Fruit fly (Drosophila melanogaster): ENCODE measurements around the gene CG15563.
A peak's percentile ranks its signal among the peaks of the same experiment; 100 is the strongest.

CG15563 gene

DNA sequence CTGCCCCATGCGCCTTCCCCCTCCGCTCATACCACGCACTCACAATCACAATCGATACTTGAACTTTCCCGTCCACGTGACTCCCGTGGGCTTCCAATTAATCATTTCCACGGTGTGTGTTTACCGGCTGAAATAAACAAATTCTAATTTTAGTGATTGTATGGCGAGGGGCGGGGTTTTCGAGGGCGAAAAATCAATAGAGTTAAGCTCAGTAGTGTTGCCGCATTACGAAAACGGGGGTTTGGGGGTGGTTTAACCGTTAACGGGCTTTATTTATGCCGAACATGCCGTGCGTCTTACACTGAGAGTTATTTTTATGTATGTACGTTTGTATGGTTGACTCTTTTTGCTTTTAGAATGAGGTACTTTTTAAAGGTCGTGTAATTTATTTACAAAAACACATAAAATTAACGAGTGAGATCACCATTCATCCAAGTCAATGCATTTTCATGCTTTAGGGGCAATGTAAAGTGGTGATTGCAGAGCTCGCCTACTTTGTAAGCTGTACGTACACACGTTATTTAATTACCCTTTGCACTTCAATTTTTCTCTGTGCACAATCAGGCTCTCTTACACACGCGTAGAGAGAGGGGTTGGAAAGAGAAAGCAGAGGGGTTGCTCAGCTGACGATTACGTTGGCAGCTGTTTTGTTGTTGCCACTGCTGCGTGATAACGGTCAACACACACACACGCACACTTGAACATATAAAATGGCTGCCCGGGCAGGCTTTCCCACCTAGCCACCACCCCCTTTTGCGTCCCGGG is 9.8 kb downstream of the CG15563 start (continued):
- TF ChIP-seq CG3995 (GFP tag; optimal IDR thresholded peaks at IDR 0.05): peak; percentile 27
- TF ChIP-seq CG10959 (GFP tag; IDR thresholded peaks at IDR 0.05): no peak
- TF ChIP-seq ash1 (GFP tag; optimal IDR thresholded peaks at IDR 0.05): peak; percentile 14
- peak; percentile 38 for TF ChIP-seq Ets97D (GFP tag; optimal IDR thresholded peaks at IDR 0.05)
- peak; percentile 56 for TF ChIP-seq eyg (GFP tag; optimal IDR thresholded peaks at IDR 0.05)
- peak; percentile 72 for TF ChIP-seq sug (tag; optimal IDR thresholded peaks at IDR 0.05)
- TF ChIP-seq btn (GFP tag; optimal IDR thresholded peaks at IDR 0.05): peak; percentile 35
- peak; percentile 70 for TF ChIP-seq BtbVII (GFP tag; optimal IDR thresholded peaks at IDR 0.05)
- no peak for TF ChIP-seq CG1832 (GFP tag; optimal IDR thresholded peaks at IDR 0.05)
- no peak for TF ChIP-seq vnd (GFP tag; IDR thresholded peaks at IDR 0.05; ENCODE audit: partially characterized antibody)
- TF ChIP-seq chn (GFP tag; optimal IDR thresholded peaks at IDR 0.05): peak; percentile 78
- peak; percentile 81 for TF ChIP-seq CG17359 (tag; optimal IDR thresholded peaks at IDR 0.05)
- no peak for TF ChIP-seq CG32767 (GFP tag; IDR thresholded peaks at IDR 0.05)
- peak; percentile 75 for TF ChIP-seq ERR (GFP tag; optimal IDR thresholded peaks at IDR 0.05)
- no peak for TF ChIP-seq ase (GFP tag; IDR thresholded peaks at IDR 0.05)
- TF ChIP-seq CG6683 (GFP tag; optimal IDR thresholded peaks at IDR 0.05): peak; percentile 71
- peak; percentile 87 for TF ChIP-seq CG15269 (tag; optimal IDR thresholded peaks at IDR 0.05)
- TF ChIP-seq B-H1 (GFP tag; IDR thresholded peaks at IDR 0.05): no peak
- peak; percentile 92 for TF ChIP-seq CG7839 (tag; optimal IDR thresholded peaks at IDR 0.05)
- peak; percentile 14 for TF ChIP-seq mirr (GFP tag; optimal IDR thresholded peaks at IDR 0.05)
- TF ChIP-seq CG3838 (GFP tag; optimal IDR thresholded peaks at IDR 0.05): peak; percentile 73
- peak; percentile 72 for TF ChIP-seq Max (GFP tag; optimal IDR thresholded peaks at IDR 0.05)
- TF ChIP-seq CG31441 (GFP tag; IDR thresholded peaks at IDR 0.05): no peak
- TF ChIP-seq bsh (GFP tag; optimal IDR thresholded peaks at IDR 0.05): peak; percentile 32 to 81
- TF ChIP-seq twi (tag; optimal IDR thresholded peaks at IDR 0.05): peak; percentile 72
- TF ChIP-seq Doc3 (GFP tag; IDR thresholded peaks at IDR 0.05; ENCODE audit: partially characterized antibody): no peak
- TF ChIP-seq CG7357 (GFP tag; IDR thresholded peaks at IDR 0.05): peak; percentile 76; the same call in 2 of the 3 replicates
- TF ChIP-seq Hr3 (GFP tag; optimal IDR thresholded peaks at IDR 0.05): peak; percentile 85
- TF ChIP-seq Sry-β (GFP tag; optimal IDR thresholded peaks at IDR 0.05): peak; percentile 16
- TF ChIP-seq CG9932 (GFP tag; IDR thresholded peaks at IDR 0.05): no peak
- no peak for TF ChIP-seq CG7372 (GFP tag; IDR thresholded peaks at IDR 0.05)
- TF ChIP-seq Chrac-16 (GFP tag; optimal IDR thresholded peaks at IDR 0.05): peak; percentile 82
- TF ChIP-seq trem (tag; optimal IDR thresholded peaks at IDR 0.05): peak; percentile 67
- peak; percentile 55 for TF ChIP-seq CG12236 (GFP tag; optimal IDR thresholded peaks at IDR 0.05)
- peak; percentile 87 for TF ChIP-seq CG9609 (GFP tag; optimal IDR thresholded peaks at IDR 0.05)
- TF ChIP-seq Hand (GFP tag; optimal IDR thresholded peaks at IDR 0.05): peak; percentile 84
- TF ChIP-seq Bdp1 (GFP tag; optimal IDR thresholded peaks at IDR 0.05): peak; percentile 69
- peak; percentile 81 for TF ChIP-seq CG15011 (GFP tag; optimal IDR thresholded peaks at IDR 0.05)
- TF ChIP-seq az2 (GFP tag; optimal IDR thresholded peaks at IDR 0.05): peak; percentile 81
- TF ChIP-seq tna (GFP tag; IDR thresholded peaks at IDR 0.05; ENCODE audit: partially characterized antibody): no peak
- no peak for TF ChIP-seq Gsc (GFP tag; IDR thresholded peaks at IDR 0.05)
- peak; percentile 63 for TF ChIP-seq pros (GFP tag; optimal IDR thresholded peaks at IDR 0.05)
- TF ChIP-seq Asciz (GFP tag; optimal IDR thresholded peaks at IDR 0.05): peak; percentile 74
- peak; percentile 32 for TF ChIP-seq fd102C (GFP tag; optimal IDR thresholded peaks at IDR 0.05)
- no peak for TF ChIP-seq klu (GFP tag; IDR thresholded peaks at IDR 0.05)
- peak; percentile 45 for TF ChIP-seq NC2α (GFP tag; optimal IDR thresholded peaks at IDR 0.05)
- peak; percentile 72 for TF ChIP-seq Dad (GFP tag; optimal IDR thresholded peaks at IDR 0.05)
- TF ChIP-seq Hmr (GFP tag; optimal IDR thresholded peaks at IDR 0.05): peak; percentile 95
- TF ChIP-seq her (GFP tag; optimal IDR thresholded peaks at IDR 0.05): peak; percentile 83

All from whole organism, embryonic.